Worm (Caenorhabditis elegans) whole organism, L4 larva: ENCODE results near the gene srh-288.

Experiments
- D1046.2 ChIP-seq: fragments of 200-800 bp; sonication (Bioruptor generic); IDR thresholded peaks from 2 replicates; pipeline ENCODE4 v1.3.6; 2022; ENCODE audit warnings: missing genetic modification characterization, missing compliant biosample characterization
- F26F4.8 ChIP-seq: fragments of 200-800 bp; sonication (Bioruptor generic); conservative IDR thresholded peaks from 2 replicates; pipeline ENCODE4 v1.3.6; 2022; ENCODE audit warnings: missing genetic modification characterization, missing compliant biosample characterization
- T26A8.4 ChIP-seq: fragments of 200-800 bp; sonication (Bioruptor generic); IDR thresholded peaks from 2 replicates; pipeline ENCODE4 v1.3.6; 2022; ENCODE audit warnings: missing genetic modification characterization, missing compliant biosample characterization
- aha-1 ChIP-seq: fragments of 150-350 bp; peaks from one replicate; lab custom pipeline; 2014; ENCODE audit warnings: missing biosample characterization, missing genetic modification characterization
- ctbp-1 ChIP-seq: fragments of 200-800 bp; sonication (Bioruptor generic); IDR thresholded peaks from 2 replicates; pipeline ENCODE4 v1.3.6; 2022; ENCODE audit warnings: missing genetic modification reagents, missing genetic modification characterization, missing compliant biosample characterization
- daf-16 ChIP-seq, 3 experiments: sonication (generic microtip); optimal IDR thresholded peaks; 2 replicates each; lab custom pipeline; 2016 to 2017; ENCODE audit warnings: missing genetic modification characterization in 3 of 3, missing genetic modification reagents in 3 of 3, mild to moderate bottlenecking in 2 of 3, missing compliant biosample characterization in 2 of 3, missing biosample characterization in 1 of 3, moderate library complexity in 1 of 3
- dmd-6 ChIP-seq: fragments of 200-800 bp; sonication (Bioruptor generic); IDR thresholded peaks from 2 replicates; pipeline ENCODE4 v1.3.6; 2022; ENCODE audit warnings: missing genetic modification reagents, missing genetic modification characterization, missing compliant biosample characterization
- dmd-8 ChIP-seq: fragments of 200-800 bp; sonication (Bioruptor generic); IDR thresholded peaks from 2 replicates; pipeline ENCODE4 v1.3.6; 2022; ENCODE audit warnings: missing genetic modification characterization, missing compliant biosample characterization
- dpl-1 ChIP-seq: fragments of 150-350 bp; optimal IDR thresholded peaks from 2 replicates; lab custom pipeline; 2014; ENCODE audit warnings: missing biosample characterization, missing genetic modification reagents, missing genetic modification characterization
- dve-1 ChIP-seq: sonication (generic microtip); optimal IDR thresholded peaks from 2 replicates; lab custom pipeline; 2017; ENCODE audit warnings: antibody characterized with exemption, mild to moderate bottlenecking, missing genetic modification characterization, missing compliant biosample characterization; ENCODE audit not compliant: insufficient read depth
- gei-8 ChIP-seq: fragments of 200-800 bp; sonication (Bioruptor generic); optimal IDR thresholded peaks from 2 replicates; lab custom pipeline; 2018; ENCODE audit warnings: mild to moderate bottlenecking, missing genetic modification characterization, missing compliant biosample characterization
- hlh-30 ChIP-seq: sonication (generic microtip); optimal IDR thresholded peaks from 2 replicates; lab custom pipeline; 2017; ENCODE audit warnings: antibody characterized with exemption, mild to moderate bottlenecking, missing genetic modification characterization, missing compliant biosample characterization; ENCODE audit not compliant: insufficient read depth
- hmg-1.1 ChIP-seq: fragments of 200-800 bp; sonication (Bioruptor generic); IDR thresholded peaks from 2 replicates; pipeline ENCODE4 v1.3.6; 2022; ENCODE audit warnings: missing genetic modification reagents, missing genetic modification characterization, missing compliant biosample characterization
- lin-15B ChIP-seq: fragments of 150-350 bp; sonication (generic microtip); optimal IDR thresholded peaks from 3 replicates; lab custom pipeline; 2014; ENCODE audit warnings: missing biosample characterization, missing genetic modification characterization
- madf-5 ChIP-seq, 2 experiments: fragments of 200-800 bp; sonication (Bioruptor generic); IDR thresholded peaks; 2 replicates each; pipeline ENCODE4 v1.3.6; 2022; ENCODE audit warnings: missing compliant biosample characterization in 2 of 2, missing genetic modification characterization in 2 of 2
- mep-1 ChIP-seq: fragments of 150-350 bp; sonication (generic microtip); optimal IDR thresholded peaks from 3 replicates; lab custom pipeline; 2014; ENCODE audit warnings: missing biosample characterization, missing genetic modification characterization
- mxl-2 ChIP-seq: fragments of 200-800 bp; sonication (Bioruptor generic); conservative IDR thresholded peaks from 2 replicates; pipeline ENCODE4 v1.3.6; 2022; ENCODE audit warnings: missing genetic modification reagents, missing genetic modification characterization, missing compliant biosample characterization
- nhr-102 ChIP-seq: sonication (generic microtip); optimal IDR thresholded peaks from 2 replicates; lab custom pipeline; 2016; ENCODE audit warnings: mild to moderate bottlenecking, missing genetic modification characterization, moderate library complexity, missing compliant biosample characterization
- nhr-237 ChIP-seq: sonication (generic microtip); optimal IDR thresholded peaks from 2 replicates; lab custom pipeline; 2017; ENCODE audit warnings: missing biosample characterization, missing genetic modification characterization
- nhr-25 ChIP-seq: sonication (generic microtip); optimal IDR thresholded peaks from 2 replicates; lab custom pipeline; 2017; ENCODE audit warnings: missing genetic modification characterization, mild to moderate bottlenecking, missing compliant biosample characterization, antibody characterized with exemption, moderate library complexity, borderline replicate concordance; ENCODE audit not compliant: insufficient read depth
- nhr-28 ChIP-seq: fragments of 150-350 bp; optimal IDR thresholded peaks from 2 replicates; lab custom pipeline; 2014; ENCODE audit warnings: missing biosample characterization, missing genetic modification characterization
- nhr-76 ChIP-seq: fragments of 150-350 bp; optimal IDR thresholded peaks from 2 replicates; lab custom pipeline; 2014; ENCODE audit warnings: missing biosample characterization, missing genetic modification characterization
- pha-4 ChIP-seq, 2 experiments: fragments of 150-350 bp in 1 of 2; fragments of 200-800 bp in 1 of 2; sonication (Bioruptor generic) in 1 of 2; IDR thresholded peaks in 1 of 2; optimal IDR thresholded peaks in 1 of 2; 2 replicates each; pipeline versions ENCODE4 v1.3.6 to Lab custom; 2014 to 2022; ENCODE audit warnings: missing genetic modification characterization in 2 of 2, missing genetic modification reagents in 2 of 2, missing biosample characterization in 1 of 2, missing compliant biosample characterization in 1 of 2
- php-3 ChIP-seq: fragments of 200-800 bp; sonication (Bioruptor generic); IDR thresholded peaks from 2 replicates; pipeline ENCODE4 v1.3.6; 2022; ENCODE audit warnings: missing genetic modification reagents, missing genetic modification characterization, missing compliant biosample characterization
- pqm-1 ChIP-seq: sonication (generic microtip); optimal IDR thresholded peaks from 2 replicates; lab custom pipeline; 2017; ENCODE audit warnings: missing biosample characterization, missing genetic modification characterization
- skn-1 ChIP-seq: fragments of 150-350 bp; optimal IDR thresholded peaks from 2 replicates; lab custom pipeline; 2014; ENCODE audit warnings: missing biosample characterization, missing genetic modification characterization
- snpc-1.2 ChIP-seq: fragments of 200-800 bp; sonication (Bioruptor generic); IDR thresholded peaks from 2 replicates; pipeline ENCODE4 v1.3.6; 2022; ENCODE audit warnings: missing genetic modification reagents, missing genetic modification characterization, missing compliant biosample characterization
- snpc-4 ChIP-seq: fragments of 150-350 bp; optimal IDR thresholded peaks from 2 replicates; lab custom pipeline; 2014; ENCODE audit warnings: missing biosample characterization, missing genetic modification characterization
- spr-3 ChIP-seq: fragments of 200-800 bp; sonication (Bioruptor generic); optimal IDR thresholded peaks from 2 replicates; lab custom pipeline; 2018; ENCODE audit warnings: mild to moderate bottlenecking, missing genetic modification characterization, missing compliant biosample characterization
- unc-62 ChIP-seq, 3 experiments: fragments of 150-350 bp in 1 of 3; sonication (generic microtip); optimal IDR thresholded peaks in 2 of 3; peaks in 1 of 3; 1 replicate in 1 of 3; 2 replicates in 2 of 3; lab custom pipeline; 2014 to 2017; ENCODE audit warnings: missing biosample characterization in 3 of 3, missing genetic modification characterization in 3 of 3, missing genetic modification reagents in 3 of 3, missing genotype in 1 of 3
- zag-1 ChIP-seq: fragments of 150-350 bp; optimal IDR thresholded peaks from 2 replicates; lab custom pipeline; 2014; ENCODE audit warnings: missing biosample characterization, missing genetic modification characterization
- zip-2 ChIP-seq: fragments of 150-350 bp; optimal IDR thresholded peaks from 2 replicates; lab custom pipeline; 2014; ENCODE audit warnings: missing biosample characterization, missing genetic modification characterization
- ztf-11 ChIP-seq: fragments of 150-350 bp; optimal IDR thresholded peaks from 2 replicates; lab custom pipeline; 2014; ENCODE audit warnings: missing biosample characterization, missing genetic modification characterization

The srh-288 gene

ce11 chrV:17784363-17784762 is 11.2 kb downstream of the srh-288 start:
- TF ChIP-seq unc-62 (GFP tag; optimal IDR thresholded peaks at IDR 0.05 in 1 of 2; lab: Kevin White, UChicago): peak in 1 of 2 experiments; percentile 90
- TF ChIP-seq unc-62 (tag; optimal IDR thresholded peaks at IDR 0.05; lab: Kevin White, UChicago): no peak
- TF ChIP-seq mxl-2 (GFP tag; lab: Robert Waterston, UW): no peak
- TF ChIP-seq, all 104 proteins: peak for 1

- TF ChIP-seq madf-5 (GFP tag; IDR thresholded peaks at IDR 0.05; lab: Robert Waterston, UW) (no peak), dve-1 (tag; lab: Kevin White, UChicago) (no peak), zip-2 (no peak), ctbp-1 (GFP tag; lab: Robert Waterston, UW) (no peak), D1046.2 (GFP tag; lab: Robert Waterston, UW) (no peak), snpc-4 (tag; lab: Kevin White, UChicago) (no peak), ztf-11 (tag; lab: Kevin White, UChicago) (no peak), nhr-76 (tag; lab: Kevin White, UChicago) (no peak), zag-1 (tag; lab: Kevin White, UChicago) (no peak), lin-15B (tag; lab: Kevin White, UChicago) (no peak)
- TF ChIP-seq, all 104 proteins: peak for 0
Observed at ce11 chrV:17783542-17783941, 12.0 kb downstream of the srh-288 start, which contains the start of gene srab-12. srab-12 (minus strand) TSS chrV:17783642.

- no peak for TF ChIP-seq T26A8.4
- no peak for TF ChIP-seq daf-16 (GFP tag; optimal IDR thresholded peaks at IDR 0.05; lab: Kevin White, UChicago)
- peak; percentile 21 for TF ChIP-seq daf-16 (tag; optimal IDR thresholded peaks at IDR 0.05; lab: Kevin White, UChicago)
- no peak for TF ChIP-seq hmg-1.1
- no peak for TF ChIP-seq skn-1
- peak; percentile 47 for TF ChIP-seq dve-1 (tag; lab: Kevin White, UChicago)
- no peak for TF ChIP-seq snpc-1.2
- peak; percentile 49; the same call in 1 of the 2 replicates for TF ChIP-seq php-3 (GFP tag; lab: Robert Waterston, UW)
- TF ChIP-seq spr-3 (GFP tag; lab: Kevin White, UChicago): no peak
- no peak for TF ChIP-seq pha-4 (GFP tag; IDR thresholded peaks at IDR 0.05; lab: Robert Waterston, UW)
- no peak for TF ChIP-seq pha-4 (tag; optimal IDR thresholded peaks at IDR 0.05; lab: Kevin White, UChicago)
- peak; percentile 63 for TF ChIP-seq hlh-30
- TF ChIP-seq nhr-28 (tag; lab: Kevin White, UChicago): peak; percentile 69
- TF ChIP-seq aha-1 (tag; lab: Kevin White, UChicago): peak; percentile 13
- no peak for TF ChIP-seq nhr-25 (tag; lab: Kevin White, UChicago)
- peak; percentile 53 for TF ChIP-seq pqm-1 (tag; lab: Kevin White, UChicago)
- no peak for TF ChIP-seq gei-8 (GFP tag; lab: Kevin White, UChicago)
- TF ChIP-seq unc-62 (GFP tag; optimal IDR thresholded peaks at IDR 0.05 in 1 of 2; lab: Kevin White, UChicago): peak in 1 of 2 experiments; percentile 30
- no peak for TF ChIP-seq unc-62 (tag; optimal IDR thresholded peaks at IDR 0.05; lab: Kevin White, UChicago)
- TF ChIP-seq dmd-6 (GFP tag; lab: Robert Waterston, UW): peak; percentile 20; the same call in 1 of the 2 replicates
- no peak for TF ChIP-seq nhr-237 (tag; lab: Kevin White, UChicago)
- TF ChIP-seq F26F4.8 (GFP tag; lab: Robert Waterston, UW): no peak
- TF ChIP-seq nhr-102 (tag; lab: Kevin White, UChicago): no peak
- no peak for TF ChIP-seq dpl-1 (GFP tag; lab: Kevin White, UChicago)
- TF ChIP-seq mep-1 (tag; lab: Kevin White, UChicago): peak; percentile 22
Observed at ce11 chrV:17780285-17780684, 15.3 kb downstream of the srh-288 start.

- peak; percentile 4 for TF ChIP-seq aha-1 (tag; lab: Kevin White, UChicago)
- no peak for TF ChIP-seq dmd-8 (GFP tag; lab: Robert Waterston, UW)
Observed at ce11 chrV:17777624-17778023, 17.9 kb downstream of the srh-288 start, which contains the start of gene C47A10.12. C47A10.12 (plus strand) TSS chrV:17777924.
